Worm (Caenorhabditis elegans): ENCODE results near the gene clec-71.

ce11 chrIV:3962584-3962983 lies 25.3 kb downstream of the clec-71 start, which contains the start of gene Y46C8AM.1:
- TF ChIP-seq lin-15B (tag; optimal IDR thresholded peaks at IDR 0.05) (no peak), ceh-16 (tag; optimal IDR thresholded peaks at IDR 0.05) (no peak), nhr-77 (tag; optimal IDR thresholded peaks at IDR 0.05) (no peak), nfya-1 (tag; optimal IDR thresholded peaks at IDR 0.05; ENCODE audit: insufficient read depth) (no peak), lin-39 (tag; optimal IDR thresholded peaks at IDR 0.05) (no peak), unc-62 (GFP tag; optimal IDR thresholded peaks at IDR 0.05) (no peak), lsy-12 (tag; optimal IDR thresholded peaks at IDR 0.05) (no peak), elt-2 (tag; optimal IDR thresholded peaks at IDR 0.05) (no peak), mdl-1 (tag; optimal IDR thresholded peaks at IDR 0.05) (no peak)
